Worm (Caenorhabditis elegans) whole organism, early embryonic: Measurements from ENCODE around the gene T01B7.5.

Experiments used
- B0310.2 ChIP-seq: sonication (generic microtip); optimal IDR thresholded peaks from 2 replicates; lab custom pipeline; 2016; ENCODE audit warnings: mild to moderate bottlenecking, missing genetic modification characterization, missing compliant biosample characterization
- F13C5.2 ChIP-seq: sonication (generic microtip); optimal IDR thresholded peaks from 2 replicates; lab custom pipeline; 2017; ENCODE audit warnings: mild to moderate bottlenecking, missing genetic modification characterization, inconsistent platforms, missing compliant biosample characterization
- aly-1 ChIP-seq: sonication (generic microtip); optimal IDR thresholded peaks from 2 replicates; lab custom pipeline; 2016; ENCODE audit warnings: missing genetic modification characterization, missing compliant biosample characterization
- ama-1 ChIP-seq: fragments of 150-350 bp; optimal IDR thresholded peaks from 2 replicates; lab custom pipeline; 2014
- ceh-13 ChIP-seq: fragments of 200-800 bp; sonication (Bioruptor generic); optimal IDR thresholded peaks from 2 replicates; lab custom pipeline; 2018; ENCODE audit warnings: mild to moderate bottlenecking, missing genetic modification characterization, missing compliant biosample characterization
- ets-7 ChIP-seq: sonication (generic microtip); optimal IDR thresholded peaks from 2 replicates; lab custom pipeline; 2016; ENCODE audit warnings: missing genotype, missing genetic modification characterization, missing compliant biosample characterization
- hmbx-1 ChIP-seq: sonication (generic microtip); optimal IDR thresholded peaks from 2 replicates; lab custom pipeline; 2016; ENCODE audit warnings: mild to moderate bottlenecking, missing genetic modification characterization, missing compliant biosample characterization
- hnd-1 ChIP-seq: sonication (generic microtip); optimal IDR thresholded peaks from 2 replicates; lab custom pipeline; 2016; ENCODE audit warnings: missing genetic modification characterization, missing compliant biosample characterization
- pes-1 ChIP-seq: fragments of 200-800 bp; sonication (Bioruptor generic); IDR thresholded peaks from 2 replicates; pipeline ENCODE4 v1.3.6; 2022; ENCODE audit warnings: missing genetic modification reagents, missing genetic modification characterization, missing compliant biosample characterization
- sea-1 ChIP-seq: fragments of 200-800 bp; sonication (Bioruptor generic); conservative IDR thresholded peaks from 2 replicates; pipeline ENCODE4 v1.3.6; 2022; ENCODE audit warnings: missing genetic modification characterization, missing compliant biosample characterization
- tbx-11 ChIP-seq: fragments of 200-800 bp; sonication (Bioruptor generic); IDR thresholded peaks from 2 replicates; pipeline ENCODE4 v1.3.6; 2022; ENCODE audit warnings: missing genetic modification characterization, missing compliant biosample characterization
- tbx-37 ChIP-seq: fragments of 200-800 bp; sonication (Bioruptor generic); conservative IDR thresholded peaks from 2 replicates; pipeline ENCODE4 v1.3.6; 2022; ENCODE audit warnings: missing genetic modification reagents, missing genetic modification characterization, missing compliant biosample characterization
- tra-4 ChIP-seq: sonication (generic microtip); optimal IDR thresholded peaks from 2 replicates; lab custom pipeline; 2017; ENCODE audit warnings: missing genetic modification characterization, missing compliant biosample characterization

- TF ChIP-seq aly-1 = no peak
- no peak for TF ChIP-seq ceh-13 (GFP tag; lab: Kevin White, UChicago)
- no peak for TF ChIP-seq tbx-37 (GFP tag; lab: Robert Waterston, UW)
- TF ChIP-seq ama-1 (lab: Kevin White, UChicago) = no peak
- no peak for TF ChIP-seq B0310.2
- no peak for TF ChIP-seq sea-1 (GFP tag; lab: Robert Waterston, UW)
- TF ChIP-seq hmbx-1 (tag; lab: Kevin White, UChicago) = no peak
- no peak for TF ChIP-seq tra-4 (tag; lab: Kevin White, UChicago)
- no peak for TF ChIP-seq hnd-1 (tag; lab: Kevin White, UChicago)
- TF ChIP-seq ets-7 = no peak
- no peak for TF ChIP-seq tbx-11
- TF ChIP-seq F13C5.2 (tag; lab: Kevin White, UChicago) = no peak
- TF ChIP-seq pes-1 (GFP tag; lab: Robert Waterston, UW) = no peak
Observed at ce11 chrII:8732339-8733100, 15.9 kb downstream of the T01B7.5 start, which contains the start of gene rol-6.
